Fruit fly (Drosophila melanogaster) Kc167 (cell line): ENCODE data around the gene CG7168.

ENCODE experiments used
- Myc ChIP-seq: fragments of >200 bp; optimal IDR thresholded peaks from 2 replicates; lab custom pipeline; 2017; ENCODE audit warnings: missing external identifiers
- Sin3A ChIP-seq: fragments of >200 bp; optimal IDR thresholded peaks from 2 replicates; lab custom pipeline; 2018; ENCODE audit warnings: missing external identifiers
- h ChIP-seq: fragments of >200 bp; optimal IDR thresholded peaks from 3 replicates; lab custom pipeline; 2018; ENCODE audit warnings: missing external identifiers
- insv ChIP-seq: fragments of >200 bp; optimal IDR thresholded peaks from 3 replicates; lab custom pipeline; 2018; ENCODE audit warnings: missing external identifiers
- psq ChIP-seq: fragments of >200 bp; optimal IDR thresholded peaks from 2 replicates; lab custom pipeline; 2017; ENCODE audit warnings: missing external identifiers
- ttk ChIP-seq: sonication (Bioruptor generic); optimal IDR thresholded peaks from 2 replicates; lab custom pipeline; 2017; ENCODE audit warnings: missing external identifiers

DNA sequence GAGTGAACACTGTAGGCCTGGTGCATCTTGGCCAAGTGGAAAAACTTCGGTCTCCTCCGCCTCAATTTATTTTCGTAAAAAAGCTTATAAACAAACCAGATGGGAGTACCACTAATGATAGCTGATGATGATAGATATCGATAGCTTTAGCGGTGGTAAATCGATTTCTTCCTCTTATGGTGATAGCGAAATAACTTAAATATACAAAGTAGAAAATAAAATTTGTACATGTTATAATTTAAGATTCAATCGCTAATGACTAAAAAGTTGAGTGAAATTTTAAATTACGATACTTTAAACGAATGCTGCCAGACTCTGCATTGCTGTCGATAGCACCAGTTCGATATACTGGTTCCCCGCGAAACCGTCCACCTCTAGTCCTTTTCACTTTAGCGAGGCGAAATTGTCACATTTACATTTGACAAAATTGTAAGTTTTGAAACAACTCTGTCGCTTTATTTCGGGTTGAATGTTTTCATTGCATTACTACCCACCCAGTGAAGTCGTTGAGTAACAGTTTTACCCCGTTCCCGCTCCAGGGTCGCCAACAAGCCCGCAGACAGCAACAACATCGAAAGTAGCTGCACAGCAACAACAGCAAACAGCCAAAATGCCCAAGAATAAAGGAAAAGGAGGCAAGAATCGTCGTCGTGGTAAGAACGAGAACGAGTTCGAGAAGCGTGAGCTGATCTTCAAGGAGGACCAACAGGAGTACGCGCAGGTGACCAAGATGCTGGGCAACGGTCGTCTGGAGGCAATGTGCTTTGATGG is 48.6 kb upstream of the CG7168 start, which contains the start of the genes Vps39 and eIF1A:
- TF ChIP-seq psq (lab: Kevin White, UChicago) (no peak), Myc (lab: Kevin White, UChicago) (no peak), h (lab: Kevin White, UChicago) (no peak), ttk (lab: Kevin White, UChicago) (no peak), insv (lab: Kevin White, UChicago) (no peak), Sin3A (lab: Kevin White, UChicago) (no peak)
